Fruit fly (Drosophila melanogaster): ENCODE data around the gene CG31957.

The CG31957 gene

DNA sequence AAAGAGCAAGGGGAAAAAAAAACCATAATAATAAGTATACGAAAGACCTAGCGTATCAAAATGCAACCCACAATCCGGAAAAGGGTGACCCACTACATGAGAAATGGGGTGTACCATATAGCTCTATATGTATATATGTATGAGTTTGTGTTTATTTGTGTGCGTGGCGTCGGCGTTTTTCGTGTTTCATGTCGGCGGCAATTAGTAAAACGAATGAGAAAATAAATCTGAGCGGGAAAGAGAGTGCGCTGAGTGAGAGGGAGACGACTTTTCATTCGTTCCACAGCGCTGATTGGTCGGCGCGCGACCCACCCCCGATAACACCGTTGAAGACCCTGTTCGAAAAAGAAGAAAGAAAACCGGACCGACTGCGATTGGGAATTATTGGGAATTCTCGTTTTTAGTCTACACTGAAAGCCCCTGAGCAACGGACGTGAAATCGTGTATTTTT lies 35.8 kb downstream of the CG31957 start, which contains the start of gene slp2:
Gene slp2, plus strand, starts transcription at position 401 of the 451 bp plus-strand sequence.
- TF ChIP-seq CG17801 (GFP tag; optimal IDR thresholded peaks at IDR 0.05; ENCODE audit: partially characterized antibody), result no peak

DNA sequence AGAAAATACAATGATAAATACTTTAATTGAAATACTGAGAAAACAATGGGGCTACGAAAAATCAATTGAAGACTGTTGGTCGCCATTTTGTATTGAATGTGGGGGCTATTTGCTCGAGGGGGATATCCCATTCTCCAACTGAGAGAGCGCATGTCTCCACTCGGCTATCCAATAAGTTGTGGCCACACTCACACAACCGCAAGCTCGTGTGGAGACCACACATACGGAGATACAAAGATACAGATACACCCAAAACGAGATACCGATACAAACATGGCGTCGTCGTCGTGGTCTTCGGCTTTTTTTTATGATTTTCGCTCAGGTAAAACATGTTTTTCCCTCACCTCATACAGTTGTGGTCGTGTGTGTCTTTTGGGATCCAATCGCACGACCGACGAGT lies 37.0 kb downstream of the CG31957 start:
- no peak for TF ChIP-seq CG17801 (GFP tag; optimal IDR thresholded peaks at IDR 0.05; ENCODE audit: partially characterized antibody)

DNA sequence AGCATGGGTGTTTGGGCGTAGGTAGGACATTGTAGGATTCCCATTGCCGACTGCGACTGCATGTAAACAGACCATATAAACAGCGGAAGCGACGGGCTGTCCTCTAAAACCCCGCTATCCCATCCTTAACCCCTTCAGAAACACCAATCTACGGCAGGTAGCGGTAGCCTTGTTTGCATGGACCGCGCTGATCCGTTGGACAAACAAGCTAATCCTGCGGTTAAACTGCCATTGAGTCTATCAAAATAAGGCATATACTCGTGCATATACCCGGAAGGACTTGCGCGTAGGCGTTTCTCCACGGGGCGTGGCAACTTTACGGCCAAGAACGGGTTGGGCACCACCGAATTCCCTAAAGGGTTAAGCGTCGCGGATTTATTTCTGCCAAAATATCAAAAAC lies 38.3 kb downstream of the CG31957 start:
- no peak for TF ChIP-seq CG17801 (GFP tag; optimal IDR thresholded peaks at IDR 0.05; ENCODE audit: partially characterized antibody)

DNA sequence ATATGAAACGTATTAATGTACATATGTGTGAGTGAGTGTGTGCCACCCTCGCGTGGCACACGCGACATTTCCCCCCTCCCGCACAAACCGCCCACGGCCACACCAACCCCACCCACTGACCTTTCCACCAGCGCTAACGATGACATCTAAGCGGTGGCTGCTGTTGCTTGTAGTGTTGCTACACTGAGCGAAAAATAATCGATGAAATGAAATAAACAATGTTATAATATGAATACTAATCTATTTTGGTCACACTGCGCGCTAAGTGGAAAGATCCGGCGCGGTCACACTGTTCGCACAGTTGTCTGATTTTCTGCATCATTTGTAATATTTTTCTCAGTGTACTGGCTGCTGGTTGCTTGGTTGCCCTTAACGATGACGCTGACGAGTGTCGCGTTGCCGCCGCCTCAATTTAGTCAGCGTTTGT lies 40.0 kb downstream of the CG31957 start:
- no peak for TF ChIP-seq CG17801 (GFP tag; optimal IDR thresholded peaks at IDR 0.05; ENCODE audit: partially characterized antibody)

DNA sequence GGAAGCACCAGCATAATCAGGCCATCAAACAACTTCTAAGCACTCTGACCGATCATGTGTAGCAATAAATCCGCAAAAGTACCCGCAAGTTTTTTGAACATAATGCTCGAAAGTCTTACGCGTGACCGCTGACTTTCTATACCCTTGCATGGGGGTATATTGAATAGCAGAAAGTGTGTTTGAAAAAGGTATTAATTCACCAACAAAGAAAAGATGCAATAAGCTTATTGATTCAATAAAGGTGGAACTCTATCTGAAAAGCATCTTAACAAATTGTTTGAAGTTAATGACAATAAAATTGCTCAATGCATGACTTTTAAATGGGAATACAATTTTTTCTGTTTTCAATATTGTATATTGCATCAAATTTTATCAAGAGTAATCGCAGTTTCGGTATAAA lies 40.6 kb downstream of the CG31957 start:
- TF ChIP-seq CG17801 (GFP tag; optimal IDR thresholded peaks at IDR 0.05; ENCODE audit: partially characterized antibody), result no peak

DNA sequence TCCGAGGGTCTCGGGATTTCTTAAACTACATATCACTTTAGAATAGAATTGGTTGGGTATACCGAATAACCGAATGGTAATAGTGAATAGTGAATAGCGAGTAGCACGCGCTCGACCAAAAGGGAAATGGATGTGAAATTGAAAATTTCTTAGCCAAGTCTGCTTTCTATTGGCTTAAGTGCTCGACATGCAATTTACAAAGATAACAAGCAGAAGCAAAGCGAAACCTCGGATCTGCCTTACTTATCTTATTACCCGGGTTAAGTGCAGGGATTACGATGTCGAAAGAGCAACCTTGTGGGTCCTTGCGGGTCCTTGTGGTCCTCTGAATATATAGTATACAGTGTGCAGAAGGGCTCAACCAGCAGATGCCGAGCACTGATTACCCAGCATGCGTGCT lies 43.0 kb downstream of the CG31957 start:
- no peak for TF ChIP-seq CG17801 (GFP tag; optimal IDR thresholded peaks at IDR 0.05; ENCODE audit: partially characterized antibody)

DNA sequence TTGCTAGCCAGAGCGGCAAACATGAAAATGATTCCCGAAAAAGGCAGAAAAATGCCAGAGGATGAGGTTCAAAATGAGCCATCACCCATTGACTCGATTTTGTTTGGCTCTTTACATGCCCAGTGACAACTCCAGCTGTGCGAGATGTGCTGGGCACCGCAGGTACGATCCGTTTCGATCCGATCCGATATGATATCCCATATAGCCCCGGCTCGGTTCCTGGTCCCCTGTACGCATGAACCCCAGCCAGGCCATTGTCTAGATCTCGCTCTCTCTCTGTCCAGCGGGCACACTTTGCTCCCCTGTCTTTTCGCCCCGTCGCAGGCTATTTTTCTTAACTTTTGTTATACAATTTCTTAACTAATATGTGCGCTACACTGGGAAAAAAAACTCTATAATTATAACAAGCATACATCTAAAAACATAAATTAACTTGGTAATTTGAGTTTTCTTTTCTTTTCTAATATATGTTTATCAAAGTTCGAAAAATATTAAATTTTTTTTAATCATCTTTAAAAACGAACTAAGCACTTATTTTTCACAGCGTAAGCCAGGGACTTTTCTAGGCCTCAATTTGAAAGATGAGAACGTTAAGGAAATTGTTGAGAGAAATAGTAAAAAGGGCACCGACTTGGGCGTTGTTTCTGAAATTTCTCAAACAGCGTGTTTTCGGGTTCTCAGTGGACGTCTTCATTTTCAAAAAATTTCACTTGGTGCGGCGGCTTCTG lies 44.7 kb downstream of the CG31957 start:
- no peak for TF ChIP-seq CG17801 (GFP tag; optimal IDR thresholded peaks at IDR 0.05; ENCODE audit: partially characterized antibody)

DNA sequence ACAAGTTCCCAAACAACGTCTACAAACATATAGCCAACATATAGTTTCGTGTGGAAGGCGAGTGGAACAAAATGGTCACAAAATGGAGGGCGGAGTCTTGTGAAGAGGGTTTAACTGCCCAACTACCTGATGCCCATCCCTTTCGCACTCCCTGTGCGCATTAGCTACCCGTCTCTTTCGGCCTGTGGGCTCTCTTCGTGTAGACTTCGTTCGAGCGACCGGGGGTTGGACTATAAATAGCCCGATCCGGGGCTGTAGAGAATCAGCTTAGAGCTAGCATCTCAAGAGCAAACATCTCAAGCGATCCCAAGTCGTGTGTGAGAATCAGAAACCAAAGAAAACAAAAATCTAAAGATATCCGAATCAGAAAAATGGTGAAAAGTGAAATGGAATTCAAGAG lies 46.8 kb downstream of the CG31957 start, which contains the start of gene slp1:
Gene slp1, plus strand, starts transcription at position 263 of the 400 bp plus-strand sequence.
- no peak for TF ChIP-seq CG17801 (GFP tag; optimal IDR thresholded peaks at IDR 0.05; ENCODE audit: partially characterized antibody)

DNA sequence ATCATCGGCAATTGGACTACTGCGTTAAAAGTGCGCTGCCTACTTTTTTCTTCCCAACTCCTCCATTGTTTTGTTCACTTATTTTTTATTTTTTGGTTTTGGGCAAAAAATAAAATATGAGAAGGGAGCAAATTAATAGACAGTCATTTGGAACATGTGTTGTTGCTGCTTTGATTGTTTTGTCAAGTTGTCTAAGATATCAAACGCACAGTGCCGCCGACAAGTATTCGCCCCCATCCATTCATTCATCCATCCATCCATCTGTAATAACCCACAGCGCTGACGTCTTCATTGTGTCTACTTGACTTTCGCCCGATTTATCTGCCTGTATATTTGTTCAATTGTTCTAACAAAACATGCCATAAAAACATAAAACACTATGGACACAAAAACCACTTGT lies 48.4 kb downstream of the CG31957 start:
- no peak for TF ChIP-seq CG17801 (GFP tag; optimal IDR thresholded peaks at IDR 0.05; ENCODE audit: partially characterized antibody)

DNA sequence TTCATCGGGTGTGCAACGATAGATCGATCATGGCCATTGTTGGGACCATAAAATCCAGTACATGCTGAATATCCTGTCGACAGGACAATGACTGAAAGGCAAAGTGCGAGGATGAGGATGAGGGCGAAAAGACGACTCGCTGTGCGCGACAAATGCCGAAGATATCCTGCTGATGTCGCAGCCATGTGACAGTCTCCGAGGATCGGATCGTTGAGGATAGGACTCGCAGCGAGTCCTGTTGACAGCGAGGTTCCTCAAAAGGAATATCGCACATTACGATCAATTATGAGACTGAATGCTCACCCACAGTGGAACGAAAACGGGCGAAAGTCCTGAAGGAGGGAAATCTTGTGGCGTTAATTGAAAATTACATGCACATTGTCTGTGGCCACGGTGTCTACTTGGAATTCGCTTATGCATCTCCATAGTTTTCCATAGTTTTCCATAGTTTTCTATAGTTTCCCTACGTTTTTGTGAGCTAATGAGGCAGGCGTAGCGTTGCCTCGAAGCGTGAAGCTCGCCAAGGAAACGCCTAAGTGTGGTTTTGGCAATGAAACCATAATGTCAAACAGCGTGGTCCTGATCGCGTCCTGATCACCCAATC lies 49.7 kb downstream of the CG31957 start:
- TF ChIP-seq CG17801 (GFP tag; optimal IDR thresholded peaks at IDR 0.05; ENCODE audit: partially characterized antibody), result no peak
